Fruit fly (Drosophila melanogaster) whole organism, embryonic: ENCODE measurements around the gene Xport-B.

Experiments
- Adf1 ChIP-seq: fragments of 200-800 bp; sonication (Bioruptor generic); IDR thresholded peaks from 2 replicates; pipeline ENCODE4 v1.3.6; 2022; ENCODE audit warnings: missing biosample characterization, missing genetic modification characterization
- Aef1 ChIP-seq: fragments of 200-800 bp; sonication (Bioruptor generic); IDR thresholded peaks from 3 replicates; pipeline ENCODE4 v1.3.6; 2022; ENCODE audit warnings: missing biosample characterization, missing genetic modification characterization
- Atf3 ChIP-seq: fragments of 200-800 bp; sonication (Bioruptor generic); optimal IDR thresholded peaks from 3 replicates; lab custom pipeline; 2016; ENCODE audit warnings: missing biosample characterization, missing genetic modification characterization
- Awh ChIP-seq: fragments of 200-800 bp; sonication (Bioruptor generic); IDR thresholded peaks from 2 replicates; pipeline ENCODE4, ENCODE4 v1.3.6; 2022; ENCODE audit warnings: missing biosample characterization, missing genetic modification characterization
- B-H1 ChIP-seq: fragments of 200-800 bp; sonication (Bioruptor generic); IDR thresholded peaks from 3 replicates; pipeline ENCODE4 v1.3.6; 2022; ENCODE audit warnings: missing biosample characterization, missing genetic modification characterization
- CG11247 ChIP-seq: fragments of 200-800 bp; sonication (Bioruptor generic); IDR thresholded peaks from 2 replicates; pipeline ENCODE4 v1.3.6; 2022; ENCODE audit warnings: missing biosample characterization, missing genetic modification characterization
- CG12391 ChIP-seq: fragments of 200-800 bp; sonication (Bioruptor generic); optimal IDR thresholded peaks from 3 replicates; lab custom pipeline; 2018; ENCODE audit warnings: missing biosample characterization, mild to moderate bottlenecking, missing genetic modification characterization, moderate library complexity
- CG13296 ChIP-seq: fragments of 200-800 bp; sonication (Bioruptor generic); optimal IDR thresholded peaks from 3 replicates; lab custom pipeline; 2018; ENCODE audit warnings: missing biosample characterization, mild to moderate bottlenecking, missing genetic modification characterization
- CG14441 ChIP-seq: fragments of 200-800 bp; sonication (Bioruptor generic); IDR thresholded peaks from 2 replicates; pipeline ENCODE4 v1.3.6; 2022; ENCODE audit warnings: missing biosample characterization, missing genetic modification characterization
- CG14860 ChIP-seq: fragments of 200-800 bp; sonication (Bioruptor generic); IDR thresholded peaks from 3 replicates; pipeline ENCODE4 v1.3.6; 2022; ENCODE audit warnings: missing biosample characterization, missing genetic modification characterization; ENCODE audit not compliant: partially characterized antibody
- CG15479 ChIP-seq: fragments of 200-800 bp; sonication (Bioruptor generic); optimal IDR thresholded peaks from 3 replicates; lab custom pipeline; 2019; ENCODE audit warnings: missing biosample characterization, mild to moderate bottlenecking, missing genetic modification characterization, moderate library complexity
- CG18619 ChIP-seq: fragments of 200-800 bp; sonication (Bioruptor generic); optimal IDR thresholded peaks from 3 replicates; lab custom pipeline; 2017; ENCODE audit warnings: missing biosample characterization, mild to moderate bottlenecking, missing genetic modification characterization
- CG30431 ChIP-seq: fragments of 200-800 bp; sonication (Bioruptor generic); optimal IDR thresholded peaks from 2 replicates; lab custom pipeline; 2017; ENCODE audit warnings: missing biosample characterization, missing genetic modification characterization
- CG32532 ChIP-seq: fragments of 200-800 bp; sonication (Bioruptor generic); IDR thresholded peaks from 2 replicates; pipeline ENCODE4 v1.3.6; 2022; ENCODE audit warnings: missing biosample characterization, missing genetic modification characterization
- CG3281 ChIP-seq: fragments of 200-800 bp; sonication (Bioruptor generic); optimal IDR thresholded peaks from 3 replicates; lab custom pipeline; 2017; ENCODE audit warnings: missing biosample characterization, mild to moderate bottlenecking, missing genetic modification characterization
- CG34422 ChIP-seq: fragments of 200-800 bp; sonication (Bioruptor generic); IDR thresholded peaks from 3 replicates; pipeline ENCODE4 v1.3.6; 2022; ENCODE audit warnings: missing biosample characterization, missing genetic modification characterization
- CG6272 ChIP-seq: fragments of 200-800 bp; sonication (Bioruptor generic); IDR thresholded peaks from 2 replicates; pipeline ENCODE4 v1.3.6; 2022; ENCODE audit warnings: missing biosample characterization, missing genetic modification characterization
- Chrac-16 ChIP-seq: fragments of 200-800 bp; sonication (Bioruptor generic); optimal IDR thresholded peaks from 3 replicates; lab custom pipeline; 2016; ENCODE audit warnings: missing biosample characterization, missing genetic modification characterization
- Dbx ChIP-seq: fragments of 200-800 bp; sonication (Bioruptor generic); IDR thresholded peaks from 3 replicates; pipeline ENCODE4 v1.3.6; 2022; ENCODE audit warnings: missing biosample characterization, missing genetic modification characterization
- Lhr ChIP-seq: fragments of 200-800 bp; sonication (Bioruptor generic); optimal IDR thresholded peaks from 3 replicates; lab custom pipeline; 2017; ENCODE audit warnings: mild to moderate bottlenecking, missing biosample characterization, missing genetic modification reagents, missing genetic modification characterization
- Max ChIP-seq: fragments of 200-800 bp; sonication (Bioruptor generic); optimal IDR thresholded peaks from 2 replicates; lab custom pipeline; 2016; ENCODE audit warnings: missing biosample characterization, mild to moderate bottlenecking, missing genetic modification characterization
- Mrtf ChIP-seq: fragments of 200-800 bp; sonication (Bioruptor generic); IDR thresholded peaks from 3 replicates; pipeline ENCODE4 v1.3.6; 2022; ENCODE audit warnings: missing biosample characterization, missing genetic modification characterization
- NFAT ChIP-seq: fragments of 200-800 bp; sonication (Bioruptor generic); IDR thresholded peaks from 2 replicates; pipeline ENCODE4 v1.3.6; 2022; ENCODE audit warnings: missing biosample characterization, missing genetic modification characterization
- PHDP ChIP-seq: fragments of 200-800 bp; sonication (Bioruptor generic); optimal IDR thresholded peaks from 3 replicates; lab custom pipeline; 2018; ENCODE audit warnings: missing biosample characterization, mild to moderate bottlenecking, missing genetic modification characterization, moderate library complexity
- Pdp1 ChIP-seq, 2 experiments: fragments of 200-800 bp; sonication (Bioruptor generic); optimal IDR thresholded peaks; 3 replicates each; lab custom pipeline; 2016; ENCODE audit warnings: missing biosample characterization in 2 of 2, missing genetic modification characterization in 2 of 2, mild to moderate bottlenecking in 1 of 2, moderate library complexity in 1 of 2
- Sin3A ChIP-seq: fragments of >200 bp; optimal IDR thresholded peaks from 2 replicates; lab custom pipeline; 2018
- Sox102F ChIP-seq: fragments of 200-800 bp; sonication (Bioruptor generic); optimal IDR thresholded peaks from 2 replicates; lab custom pipeline; 2018; ENCODE audit warnings: missing biosample characterization, mild to moderate bottlenecking, missing genetic modification characterization, moderate library complexity
- Sry-δ ChIP-seq: fragments of 200-800 bp; sonication (Bioruptor generic); optimal IDR thresholded peaks from 2 replicates; lab custom pipeline; 2016; ENCODE audit warnings: missing biosample characterization, missing genetic modification characterization
- Stat92E ChIP-seq, 3 experiments: fragments of >200 bp in 2 of 3; fragments of 200-800 bp in 1 of 3; sonication (Bioruptor generic) in 1 of 3; optimal IDR thresholded peaks; 2 replicates each; lab custom pipeline; 2017 to 2019; ENCODE audit warnings: missing biosample characterization in 3 of 3, missing genetic modification characterization in 3 of 3, mild to moderate bottlenecking in 1 of 3, moderate library complexity in 1 of 3
- Tbp ChIP-seq: fragments of >200 bp; optimal IDR thresholded peaks from 2 replicates; lab custom pipeline; 2018; ENCODE audit warnings: missing biosample characterization, missing genetic modification characterization
- Trl ChIP-seq, 3 experiments: fragments of >200 bp in 2 of 3; fragments of 200-800 bp in 1 of 3; sonication (Bioruptor generic) in 1 of 3; optimal IDR thresholded peaks; 2 replicates in 1 of 3; 3 replicates in 2 of 3; lab custom pipeline; 2016 to 2017; ENCODE audit warnings: missing biosample characterization in 1 of 3, missing genetic modification characterization in 1 of 3
- ac ChIP-seq: fragments of 200-800 bp; sonication (Bioruptor generic); optimal IDR thresholded peaks from 3 replicates; lab custom pipeline; 2017; ENCODE audit warnings: missing biosample characterization, mild to moderate bottlenecking, missing genetic modification characterization
- az2 ChIP-seq: fragments of 200-800 bp; sonication (Bioruptor generic); optimal IDR thresholded peaks from 3 replicates; lab custom pipeline; 2016; ENCODE audit warnings: missing biosample characterization, missing genetic modification characterization
- bsh ChIP-seq, 2 experiments: fragments of 200-800 bp; sonication (Bioruptor generic); optimal IDR thresholded peaks; 2 replicates each; lab custom pipeline; 2017 to 2018; ENCODE audit warnings: mild to moderate bottlenecking in 2 of 2, missing biosample characterization in 2 of 2, missing genetic modification characterization in 2 of 2, moderate library complexity in 1 of 2
- chn ChIP-seq: fragments of 200-800 bp; sonication (Bioruptor generic); optimal IDR thresholded peaks from 2 replicates; lab custom pipeline; 2016; ENCODE audit warnings: missing biosample characterization, missing genetic modification characterization
- cwo ChIP-seq: fragments of 200-800 bp; sonication (Bioruptor generic); optimal IDR thresholded peaks from 3 replicates; lab custom pipeline; 2017; ENCODE audit warnings: missing biosample characterization, missing genetic modification characterization, mild to moderate bottlenecking, moderate library complexity, missing genetic modification reagents
- dimm ChIP-seq: fragments of 200-800 bp; sonication (Bioruptor generic); IDR thresholded peaks from 2 replicates; pipeline ENCODE4 v1.3.6; 2022; ENCODE audit warnings: missing biosample characterization, missing genetic modification characterization
- en ChIP-seq: fragments of 200-800 bp; sonication (Bioruptor generic); optimal IDR thresholded peaks from 2 replicates; lab custom pipeline; 2016; ENCODE audit warnings: missing biosample characterization, missing genetic modification characterization
- exex ChIP-seq: fragments of 200-800 bp; sonication (Bioruptor generic); optimal IDR thresholded peaks from 4 replicates; lab custom pipeline; 2018; ENCODE audit warnings: missing biosample characterization, mild to moderate bottlenecking, missing genetic modification characterization, moderate library complexity
- gce ChIP-seq: fragments of 200-800 bp; sonication (Bioruptor generic); IDR thresholded peaks from 3 replicates; pipeline ENCODE4 v1.3.6; 2022; ENCODE audit warnings: missing biosample characterization, missing genetic modification characterization
- h ChIP-seq: fragments of >200 bp; optimal IDR thresholded peaks from 2 replicates; lab custom pipeline; 2017
- lab ChIP-seq: fragments of 200-800 bp; sonication (Bioruptor generic); optimal IDR thresholded peaks from 3 replicates; lab custom pipeline; 2017; ENCODE audit warnings: missing biosample characterization, missing genetic modification characterization, mild to moderate bottlenecking, moderate library complexity, missing genetic modification reagents
- pros ChIP-seq: fragments of 200-800 bp; sonication (Bioruptor generic); optimal IDR thresholded peaks from 3 replicates; lab custom pipeline; 2019; ENCODE audit warnings: missing biosample characterization, mild to moderate bottlenecking, missing genetic modification characterization, moderate library complexity
- rib ChIP-seq: fragments of 200-800 bp; sonication (Bioruptor generic); IDR thresholded peaks from 2 replicates; pipeline ENCODE4 v1.3.6; 2022; ENCODE audit warnings: missing biosample characterization, missing genetic modification characterization
- sd ChIP-seq: fragments of 200-800 bp; sonication (Bioruptor generic); optimal IDR thresholded peaks from 3 replicates; lab custom pipeline; 2018; ENCODE audit warnings: missing biosample characterization, mild to moderate bottlenecking, missing genetic modification characterization, moderate library complexity
- sens ChIP-seq: fragments of 200-800 bp; sonication (Bioruptor generic); peaks from one replicate; lab custom pipeline; 2016; ENCODE audit warnings: missing biosample characterization, missing genetic modification characterization
- seq ChIP-seq: fragments of 200-800 bp; sonication (Bioruptor generic); IDR thresholded peaks from 2 replicates; pipeline ENCODE4 v1.3.6; 2022; ENCODE audit warnings: missing biosample characterization, missing genetic modification characterization
- sr ChIP-seq: fragments of 200-800 bp; sonication (Bioruptor generic); IDR thresholded peaks from 3 replicates; pipeline ENCODE4 v1.3.6; 2022; ENCODE audit warnings: missing biosample characterization, missing genetic modification characterization
- sug ChIP-seq: fragments of 200-800 bp; optimal IDR thresholded peaks from 2 replicates; lab custom pipeline; 2019; ENCODE audit warnings: missing biosample characterization, mild to moderate bottlenecking, missing genetic modification characterization, moderate library complexity
- vnd ChIP-seq: fragments of 200-800 bp; sonication (Bioruptor generic); IDR thresholded peaks from 3 replicates; pipeline ENCODE4 v1.3.6; 2022; ENCODE audit warnings: missing biosample characterization, missing genetic modification characterization; ENCODE audit not compliant: partially characterized antibody
- zfh2 ChIP-seq: fragments of 200-800 bp; sonication (Bioruptor generic); optimal IDR thresholded peaks from 2 replicates; lab custom pipeline; 2016; ENCODE audit warnings: missing biosample characterization, missing genetic modification characterization

The Xport-B gene

dm6 chr3R:19908863-19909343 lies 6.3 kb downstream of the Xport-B start (continued):
- TF ChIP-seq CG30431 (peak; percentile 72), Dbx (GFP tag; lab: Robert Waterston, UW) (peak; percentile 84), chn (peak; percentile 83), Adf1 (GFP tag; lab: Robert Waterston, UW) (peak; percentile 76), rib (GFP tag; lab: Robert Waterston, UW) (peak; percentile 68), Trl (optimal IDR thresholded peaks at IDR 0.05; lab: Kevin White, UChicago) (no peak), Trl (GFP tag; optimal IDR thresholded peaks at IDR 0.05; lab: Kevin White, UChicago) (peak; percentile 54), Stat92E (GFP tag; optimal IDR thresholded peaks at IDR 0.05; lab: Kevin White, UChicago) (no peak), NFAT (GFP tag; lab: Robert Waterston, UW) (peak; percentile 81), ac (GFP tag; lab: Kevin White, UChicago) (no peak), exex (tag; lab: Kevin White, UChicago) (peak; percentile 87), sens (peak; percentile 96), en (GFP tag; lab: Kevin White, UChicago) (peak; percentile 72), seq (GFP tag; lab: Robert Waterston, UW) (peak; percentile 93), sug (peak; percentile 80), Aef1 (GFP tag; lab: Robert Waterston, UW) (peak; percentile 86), Mrtf (peak; percentile 82), gce (peak; percentile 88; the same call in 2 of the 3 replicates), PHDP (tag; lab: Kevin White, UChicago) (peak; percentile 86), CG14441 (GFP tag; lab: Robert Waterston, UW) (peak; percentile 90), Chrac-16 (peak; percentile 79), CG11247 (GFP tag; lab: Robert Waterston, UW) (peak; percentile 69), B-H1 (GFP tag; lab: Robert Waterston, UW) (peak; percentile 72), Atf3 (peak; percentile 78), CG15479 (no peak), CG14860 (GFP tag; lab: Robert Waterston, UW) (no peak), CG34422 (peak; percentile 89), CG3281 (GFP tag; lab: Kevin White, UChicago) (peak; percentile 70), az2 (GFP tag; lab: Kevin White, UChicago) (peak; percentile 89), Tbp (GFP tag; lab: Kevin White, UChicago) (no peak), Sox102F (GFP tag; lab: Kevin White, UChicago) (peak; percentile 90), Lhr (GFP tag; lab: Kevin White, UChicago) (no peak), Awh (GFP tag; lab: Robert Waterston, UW) (peak; percentile 87), CG13296 (peak; percentile 53), lab (GFP tag; lab: Kevin White, UChicago) (peak; percentile 90), Sin3A (lab: Kevin White, UChicago) (no peak), CG6272 (peak; percentile 58; the same call in 1 of the 2 replicates), pros (GFP tag; lab: Kevin White, UChicago) (no peak), zfh2 (GFP tag; lab: Kevin White, UChicago) (peak; percentile 82), CG18619 (GFP tag; lab: Kevin White, UChicago) (peak; percentile 77), Sry-δ (peak; percentile 29), dimm (GFP tag; lab: Robert Waterston, UW) (0 out of 2 replicates have a peak, but pooled peaks have one; percentile 46), Max (GFP tag; lab: Kevin White, UChicago) (peak; percentile 54), vnd (GFP tag; lab: Robert Waterston, UW) (no peak), h (lab: Kevin White, UChicago) (no peak), bsh (GFP tag; optimal IDR thresholded peaks at IDR 0.05; lab: Kevin White, UChicago) (peak; percentile 29 to 80), CG32532 (GFP tag; lab: Robert Waterston, UW) (peak; percentile 91), sr (GFP tag; lab: Robert Waterston, UW) (peak; percentile 43; the same call in 2 of the 3 replicates), cwo (peak; percentile 79), sd (tag; lab: Kevin White, UChicago) (peak; percentile 63), CG12391 (tag; lab: Kevin White, UChicago) (peak; percentile 80), Pdp1 (GFP tag; optimal IDR thresholded peaks at IDR 0.05; lab: Kevin White, UChicago) (peak; percentile 60 to 77)
